Fruit fly (Drosophila melanogaster) whole organism, embryonic: ENCODE measurements around the gene vkg.

Source experiments
- Adf1 ChIP-seq: fragments of 200-800 bp; sonication (Bioruptor generic); IDR thresholded peaks from 2 replicates; pipeline ENCODE4 v1.3.6; 2022; ENCODE audit warnings: missing biosample characterization, missing genetic modification characterization
- Blimp-1 ChIP-seq: fragments of 200-800 bp; sonication (Bioruptor generic); optimal IDR thresholded peaks from 3 replicates; lab custom pipeline; 2018; ENCODE audit warnings: missing biosample characterization, missing genetic modification characterization, mild to moderate bottlenecking, moderate library complexity, missing genetic modification reagents
- BtbVII ChIP-seq: fragments of 200-800 bp; sonication (Bioruptor generic); optimal IDR thresholded peaks from 3 replicates; lab custom pipeline; 2017; ENCODE audit warnings: missing biosample characterization, mild to moderate bottlenecking, missing genetic modification characterization
- CG1024 ChIP-seq: fragments of 200-800 bp; sonication (Bioruptor generic); IDR thresholded peaks from 2 replicates; pipeline ENCODE4 v1.3.6; 2022; ENCODE audit warnings: missing biosample characterization, missing genetic modification characterization
- CG11085 ChIP-seq: fragments of 200-800 bp; sonication (Bioruptor generic); IDR thresholded peaks from 2 replicates; pipeline ENCODE4 v1.3.6; 2022; ENCODE audit warnings: missing biosample characterization, missing genetic modification characterization
- CG11504 ChIP-seq: fragments of 200-800 bp; sonication (Bioruptor generic); optimal IDR thresholded peaks from 3 replicates; lab custom pipeline; 2019; ENCODE audit warnings: missing biosample characterization, mild to moderate bottlenecking, missing genetic modification characterization, moderate library complexity
- CG12236 ChIP-seq: fragments of 200-800 bp; sonication (Bioruptor generic); optimal IDR thresholded peaks from 2 replicates; lab custom pipeline; 2016; ENCODE audit warnings: missing biosample characterization, missing genetic modification characterization
- CG13287 ChIP-seq: fragments of 200-800 bp; sonication (Bioruptor generic); IDR thresholded peaks from 2 replicates; pipeline ENCODE4 v1.3.6; 2022; ENCODE audit warnings: missing biosample characterization, missing genetic modification characterization; ENCODE audit not compliant: partially characterized antibody
- CG13624 ChIP-seq: fragments of 200-800 bp; sonication (Bioruptor generic); optimal IDR thresholded peaks from 2 replicates; lab custom pipeline; 2016; ENCODE audit warnings: missing biosample characterization, missing genetic modification characterization
- CG13894 ChIP-seq: fragments of 200-800 bp; sonication (Bioruptor generic); optimal IDR thresholded peaks from 3 replicates; lab custom pipeline; 2018; ENCODE audit warnings: missing biosample characterization, mild to moderate bottlenecking, missing genetic modification characterization, moderate library complexity
- CG15696 ChIP-seq: fragments of 200-800 bp; sonication (Bioruptor generic); optimal IDR thresholded peaks from 2 replicates; lab custom pipeline; 2019; ENCODE audit warnings: missing biosample characterization, mild to moderate bottlenecking, missing genetic modification characterization, moderate library complexity
- CG18764 ChIP-seq: fragments of 200-800 bp; sonication (Bioruptor generic); optimal IDR thresholded peaks from 3 replicates; lab custom pipeline; 2016; ENCODE audit warnings: missing biosample characterization, missing genetic modification characterization
- CG2678 ChIP-seq: fragments of 200-800 bp; sonication (Bioruptor generic); optimal IDR thresholded peaks from 3 replicates; lab custom pipeline; 2019; ENCODE audit warnings: missing biosample characterization, mild to moderate bottlenecking, missing genetic modification characterization, moderate library complexity
- CG2712 ChIP-seq: fragments of 200-800 bp; optimal IDR thresholded peaks from 3 replicates; lab custom pipeline; 2019; ENCODE audit warnings: missing biosample characterization, mild to moderate bottlenecking, missing genetic modification characterization, moderate library complexity
- CG30020 ChIP-seq: fragments of 200-800 bp; optimal IDR thresholded peaks from 2 replicates; lab custom pipeline; 2019; ENCODE audit warnings: missing biosample characterization, mild to moderate bottlenecking, missing genetic modification characterization, moderate library complexity
- CG31224 ChIP-seq: fragments of 200-800 bp; sonication (Bioruptor generic); IDR thresholded peaks from 2 replicates; pipeline ENCODE4 v1.3.6; 2022; ENCODE audit warnings: missing biosample characterization, missing genetic modification characterization
- CG3163 ChIP-seq: fragments of 200-800 bp; sonication (Bioruptor generic); optimal IDR thresholded peaks from 3 replicates; lab custom pipeline; 2016; ENCODE audit warnings: missing biosample characterization, missing genetic modification characterization
- CG34224 ChIP-seq: fragments of 200-800 bp; sonication (Bioruptor generic); IDR thresholded peaks from 3 replicates; pipeline ENCODE4 v1.3.6; 2022; ENCODE audit warnings: missing biosample characterization, missing genetic modification characterization; ENCODE audit not compliant: partially characterized antibody
- CG3847 ChIP-seq: fragments of 200-800 bp; sonication (Bioruptor generic); IDR thresholded peaks from 2 replicates; pipeline ENCODE4 v1.3.6; 2022; ENCODE audit warnings: missing biosample characterization, missing genetic modification characterization
- CG43689 ChIP-seq: fragments of 200-800 bp; sonication (Bioruptor generic); IDR thresholded peaks from 2 replicates; pipeline ENCODE4 v1.3.6; 2022; ENCODE audit warnings: missing biosample characterization, missing genetic modification characterization
- CG8281 ChIP-seq: fragments of 200-800 bp; sonication (Bioruptor generic); optimal IDR thresholded peaks from 2 replicates; lab custom pipeline; 2018; ENCODE audit warnings: missing biosample characterization, mild to moderate bottlenecking, missing genetic modification characterization, moderate library complexity
- CG8388 ChIP-seq: fragments of 200-800 bp; sonication (Bioruptor generic); optimal IDR thresholded peaks from 2 replicates; lab custom pipeline; 2019; ENCODE audit warnings: missing biosample characterization, mild to moderate bottlenecking, missing genetic modification characterization, moderate library complexity
- CG8765 ChIP-seq: fragments of 200-800 bp; sonication (Bioruptor generic); IDR thresholded peaks from 2 replicates; pipeline ENCODE4 v1.3.6; 2022; ENCODE audit warnings: missing biosample characterization, missing genetic modification characterization
- CG9727 ChIP-seq: fragments of 200-800 bp; sonication (Bioruptor generic); optimal IDR thresholded peaks from 3 replicates; lab custom pipeline; 2017; ENCODE audit warnings: missing biosample characterization, mild to moderate bottlenecking, missing genetic modification characterization
- CoRest ChIP-seq: fragments of 200-800 bp; sonication (Bioruptor generic); optimal IDR thresholded peaks from 3 replicates; lab custom pipeline; 2018; ENCODE audit warnings: missing biosample characterization, mild to moderate bottlenecking, missing genetic modification characterization, moderate library complexity
- D19A ChIP-seq: fragments of 200-800 bp; optimal IDR thresholded peaks from 3 replicates; lab custom pipeline; 2019; ENCODE audit warnings: missing biosample characterization, mild to moderate bottlenecking, missing genetic modification characterization, moderate library complexity
- Dll ChIP-seq: fragments of 200-800 bp; sonication (Bioruptor generic); IDR thresholded peaks from 4 replicates; pipeline ENCODE4 v1.3.6; 2022; ENCODE audit warnings: missing biosample characterization, missing genetic modification characterization; ENCODE audit not compliant: partially characterized antibody
- Hmr ChIP-seq: fragments of 200-800 bp; sonication (Bioruptor generic); optimal IDR thresholded peaks from 3 replicates; lab custom pipeline; 2017; ENCODE audit warnings: mild to moderate bottlenecking, missing biosample characterization, missing genetic modification reagents, missing genetic modification characterization
- Hr39 ChIP-seq: fragments of >200 bp; optimal IDR thresholded peaks from 2 replicates; lab custom pipeline; 2017
- Mrtf ChIP-seq: fragments of 200-800 bp; sonication (Bioruptor generic); IDR thresholded peaks from 3 replicates; pipeline ENCODE4 v1.3.6; 2022; ENCODE audit warnings: missing biosample characterization, missing genetic modification characterization
- Neu2 ChIP-seq: fragments of 200-800 bp; sonication (Bioruptor generic); optimal IDR thresholded peaks from 3 replicates; lab custom pipeline; 2016; ENCODE audit warnings: missing biosample characterization, missing genetic modification characterization, borderline replicate concordance
- Nf-YC ChIP-seq: fragments of 200-800 bp; optimal IDR thresholded peaks from 3 replicates; lab custom pipeline; 2019; ENCODE audit warnings: missing biosample characterization, mild to moderate bottlenecking, missing genetic modification characterization, moderate library complexity
- Rx ChIP-seq: fragments of 200-800 bp; sonication (Bioruptor generic); IDR thresholded peaks from 2 replicates; pipeline ENCODE4 v1.3.6; 2022; ENCODE audit warnings: missing biosample characterization, missing genetic modification characterization
- Taf1 ChIP-seq: fragments of 200-800 bp; sonication (Bioruptor generic); IDR thresholded peaks from 2 replicates; pipeline ENCODE4 v1.3.6; 2022; ENCODE audit warnings: missing biosample characterization, missing genetic modification characterization
- ash1 ChIP-seq: fragments of 200-800 bp; sonication (Bioruptor generic); optimal IDR thresholded peaks from 2 replicates; lab custom pipeline; 2018; ENCODE audit warnings: missing biosample characterization, mild to moderate bottlenecking, missing genetic modification characterization
- bab2 ChIP-seq: fragments of 200-800 bp; sonication (Bioruptor generic); optimal IDR thresholded peaks from 2 replicates; lab custom pipeline; 2016; ENCODE audit warnings: missing biosample characterization, missing genetic modification characterization
- bsh ChIP-seq, 2 experiments: fragments of 200-800 bp; sonication (Bioruptor generic); optimal IDR thresholded peaks; 2 replicates each; lab custom pipeline; 2017 to 2018; ENCODE audit warnings: mild to moderate bottlenecking in 2 of 2, missing biosample characterization in 2 of 2, missing genetic modification characterization in 2 of 2, moderate library complexity in 1 of 2
- chinmo ChIP-seq: fragments of 200-800 bp; sonication (Bioruptor generic); IDR thresholded peaks from 4 replicates; pipeline ENCODE4 v1.3.6; 2022; ENCODE audit warnings: missing biosample characterization, missing genetic modification characterization; ENCODE audit not compliant: partially characterized antibody
- crc ChIP-seq: fragments of 200-800 bp; sonication (Bioruptor generic); optimal IDR thresholded peaks from 2 replicates; lab custom pipeline; 2016; ENCODE audit warnings: missing biosample characterization, missing genetic modification characterization
- dysf ChIP-seq: fragments of 200-800 bp; sonication (Bioruptor generic); IDR thresholded peaks from 3 replicates; pipeline ENCODE4 v1.3.6; 2022; ENCODE audit warnings: missing biosample characterization, missing genetic modification characterization
- ftz-f1 ChIP-seq: fragments of 200-800 bp; sonication (Bioruptor generic); optimal IDR thresholded peaks from 2 replicates; lab custom pipeline; 2016; ENCODE audit warnings: missing biosample characterization, missing genetic modification characterization
- her ChIP-seq: fragments of 200-800 bp; sonication (Bioruptor generic); optimal IDR thresholded peaks from 2 replicates; lab custom pipeline; 2016; ENCODE audit warnings: missing biosample characterization, missing genetic modification characterization
- jigr1 ChIP-seq: fragments of 200-800 bp; sonication (Bioruptor generic); IDR thresholded peaks from 3 replicates; pipeline ENCODE4 v1.3.6; 2022; ENCODE audit warnings: missing biosample characterization, missing genetic modification characterization
- nerfin-1 ChIP-seq: fragments of 200-800 bp; sonication (Bioruptor generic); optimal IDR thresholded peaks from 3 replicates; lab custom pipeline; 2019; ENCODE audit warnings: missing biosample characterization, mild to moderate bottlenecking, missing genetic modification characterization, moderate library complexity
- pho ChIP-seq: fragments of 200-800 bp; sonication (Bioruptor generic); optimal IDR thresholded peaks from 2 replicates; lab custom pipeline; 2016; ENCODE audit warnings: missing biosample characterization, missing genetic modification characterization
- ranshi ChIP-seq: fragments of 200-800 bp; sonication (Bioruptor generic); IDR thresholded peaks from 2 replicates; pipeline ENCODE4 v1.3.6; 2022; ENCODE audit warnings: missing biosample characterization, missing genetic modification characterization
- ro ChIP-seq: fragments of 200-800 bp; sonication (Bioruptor generic); IDR thresholded peaks from 2 replicates; pipeline ENCODE4 v1.3.6; 2022; ENCODE audit warnings: missing biosample characterization, missing genetic modification characterization
- tna ChIP-seq: fragments of 200-800 bp; sonication (Bioruptor generic); IDR thresholded peaks from 2 replicates; pipeline ENCODE4 v1.3.6; 2022; ENCODE audit warnings: missing biosample characterization, missing genetic modification characterization; ENCODE audit not compliant: partially characterized antibody
- trh ChIP-seq: fragments of 200-800 bp; sonication (Bioruptor generic); optimal IDR thresholded peaks from 2 replicates; lab custom pipeline; 2016; ENCODE audit warnings: missing biosample characterization, missing genetic modification characterization
- z ChIP-seq: fragments of 200-800 bp; sonication (Bioruptor generic); IDR thresholded peaks from 3 replicates; pipeline ENCODE4 v1.3.6; 2022; ENCODE audit warnings: missing biosample characterization, missing genetic modification characterization

The vkg gene

DNA sequence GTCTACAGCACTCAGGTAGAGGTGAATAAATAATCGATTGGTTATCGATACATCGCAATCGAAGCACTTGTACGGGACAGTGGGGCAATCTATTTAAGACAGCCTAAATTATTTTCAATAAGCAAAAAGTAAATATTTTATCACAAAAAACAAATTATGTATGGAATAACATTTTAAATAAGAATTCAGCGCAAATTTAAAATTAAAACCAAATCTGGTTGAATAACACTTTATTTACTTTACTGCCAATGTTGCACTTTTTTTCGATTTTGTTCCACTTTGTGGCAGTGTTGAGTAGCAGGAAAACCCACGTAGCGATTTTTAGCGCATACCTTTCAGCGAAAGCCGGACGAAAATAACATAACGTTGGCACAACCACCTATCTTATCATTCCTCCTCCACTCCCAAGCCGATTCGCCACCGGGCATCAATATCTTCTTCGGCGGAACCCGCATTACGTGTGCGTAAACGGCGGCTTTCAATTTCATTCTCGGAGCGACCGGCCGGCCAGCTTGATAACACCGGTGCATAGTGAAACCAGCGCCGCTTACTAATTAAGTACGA is 50.9 kb downstream of the vkg start, which contains the start of the genes Gmd and CG3792 (continued):
- TF ChIP-seq CG11504 (peak; percentile 94), bsh (GFP tag; optimal IDR thresholded peaks at IDR 0.05; lab: Kevin White, UChicago) (peak; percentile 63 to 95), CG34224 (peak; percentile 89), CG9727 (GFP tag; lab: Kevin White, UChicago) (peak; percentile 96), trh (GFP tag; lab: Kevin White, UChicago) (peak; percentile 83), bab2 (GFP tag; lab: Kevin White, UChicago) (peak; percentile 91), CG13894 (tag; lab: Kevin White, UChicago) (peak; percentile 95), jigr1 (GFP tag; lab: Robert Waterston, UW) (peak; percentile 91), pho (peak; percentile 96), CG8765 (GFP tag; lab: Robert Waterston, UW) (peak; percentile 93), CG3163 (peak; percentile 72), CG30020 (tag; lab: Kevin White, UChicago) (peak; percentile 81), CG43689 (GFP tag; lab: Robert Waterston, UW) (peak; percentile 87), ftz-f1 (GFP tag; lab: Kevin White, UChicago) (peak; percentile 52), Hr39 (lab: Kevin White, UChicago) (no peak), ash1 (GFP tag; lab: Kevin White, UChicago) (peak; percentile 9), CG13624 (GFP tag; lab: Kevin White, UChicago) (peak; percentile 94), CG13287 (peak; percentile 92), her (peak; percentile 90), CG1024 (GFP tag; lab: Robert Waterston, UW) (peak; percentile 86), CoRest (peak; percentile 97), chinmo (no peak), Blimp-1 (GFP tag; lab: Kevin White, UChicago) (peak; percentile 91), Taf1 (GFP tag; lab: Robert Waterston, UW) (peak; percentile 95), CG8388 (GFP tag; lab: Kevin White, UChicago) (peak; percentile 82), Hmr (GFP tag; lab: Kevin White, UChicago) (peak; percentile 94), Adf1 (GFP tag; lab: Robert Waterston, UW) (peak; percentile 83), Nf-YC (tag; lab: Kevin White, UChicago) (peak; percentile 90), CG3847 (GFP tag; lab: Robert Waterston, UW) (peak; percentile 97), Neu2 (GFP tag; lab: Kevin White, UChicago) (peak; percentile 36), ro (peak; percentile 91), dysf (GFP tag; lab: Robert Waterston, UW) (peak; percentile 97), CG18764 (GFP tag; lab: Kevin White, UChicago) (peak; percentile 96), CG12236 (peak; percentile 82), ranshi (GFP tag; lab: Robert Waterston, UW) (peak; percentile 97), Rx (GFP tag; lab: Robert Waterston, UW) (peak; percentile 92), nerfin-1 (tag; lab: Kevin White, UChicago) (peak; percentile 93), CG8281 (no peak), tna (peak; percentile 67), Dll (GFP tag; lab: Robert Waterston, UW) (peak; percentile 90), Mrtf (peak; percentile 92), CG31224 (peak; percentile 93), BtbVII (GFP tag; lab: Kevin White, UChicago) (peak; percentile 95), crc (GFP tag; lab: Kevin White, UChicago) (peak; percentile 90), CG11085 (GFP tag; lab: Robert Waterston, UW) (peak; percentile 94), D19A (peak; percentile 91), CG2712 (tag; lab: Kevin White, UChicago) (peak; percentile 97), CG15696 (peak; percentile 96), z (GFP tag; lab: Robert Waterston, UW) (peak; percentile 35; the same call in 1 of the 3 replicates), CG2678 (tag; lab: Kevin White, UChicago) (peak; percentile 97)
